Worm (Caenorhabditis elegans): ENCODE data around the gene F56D5.6.

Gene F56D5.6

DNA sequence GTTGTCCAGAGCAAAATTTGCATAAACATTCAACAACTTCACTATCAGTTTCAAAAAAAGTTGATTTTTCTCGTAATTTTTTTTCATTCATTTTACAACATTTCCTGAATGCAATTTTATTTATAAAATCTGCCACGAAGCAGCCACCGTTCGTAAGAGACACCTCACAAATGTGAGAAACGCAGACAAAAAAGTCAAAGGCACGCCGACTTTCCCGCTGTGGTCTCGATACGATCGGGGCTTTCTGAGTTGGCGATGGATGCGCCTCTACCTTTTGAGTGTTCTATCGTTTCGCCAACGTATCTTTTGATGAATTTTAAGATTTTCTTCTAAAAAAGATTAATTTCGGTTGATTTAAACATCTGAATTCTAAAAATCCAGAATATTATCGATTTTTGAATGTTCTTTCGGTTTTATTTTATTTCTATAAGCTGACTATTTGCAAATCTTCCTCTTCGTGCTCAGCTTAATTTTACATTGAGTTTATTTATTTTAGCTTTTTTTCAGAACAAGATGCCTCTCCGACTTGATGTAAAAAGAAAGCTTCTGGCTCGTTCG, 57.6 kb downstream of the F56D5.6 start, which contains the start of gene copb-2:
Gene copb-2 (plus strand): TSS at position 508 of the 558 bp plus-strand sequence.
- peak in 1 of 6 experiments; percentile 10 for TF ChIP-seq elt-3 (tag; optimal IDR thresholded peaks at IDR 0.05)
- TF ChIP-seq lin-39 (tag; optimal IDR thresholded peaks at IDR 0.05), result peak; percentile 21
- peak; percentile 71 to 82 for TF ChIP-seq lsy-2 (tag; optimal IDR thresholded peaks at IDR 0.05)
- TF ChIP-seq nhr-20 (tag; optimal IDR thresholded peaks at IDR 0.05), result peak; percentile 59
- TF ChIP-seq C04F5.9 (tag; optimal IDR thresholded peaks at IDR 0.05), result peak; percentile 21
- TF ChIP-seq lin-14 (GFP tag; optimal IDR thresholded peaks at IDR 0.05), result peak; percentile 93
- no peak for TF ChIP-seq zip-4 (GFP tag; optimal IDR thresholded peaks at IDR 0.05)
- peak; percentile 67 for TF ChIP-seq nhr-47 (tag; optimal IDR thresholded peaks at IDR 0.05)
- TF ChIP-seq isw-1 (GFP tag; IDR thresholded peaks at IDR 0.05), result peak; percentile 45
- TF ChIP-seq tbx-2 (tag; optimal IDR thresholded peaks at IDR 0.05), result peak; percentile 40
- no peak for TF ChIP-seq sptf-1 (tag; optimal IDR thresholded peaks at IDR 0.05)
- TF ChIP-seq dpl-1 (GFP tag; optimal IDR thresholded peaks at IDR 0.05), result peak; percentile 40 to 74 (median 63)
- TF ChIP-seq efl-1 (optimal IDR thresholded peaks at IDR 0.05), result peak; percentile 78 to 83
- TF ChIP-seq efl-1 (GFP tag; optimal IDR thresholded peaks at IDR 0.05 in 1 of 2), result peak; percentile 67 to 94
- TF ChIP-seq hlh-17 (GFP tag; optimal IDR thresholded peaks at IDR 0.05; ENCODE audit: borderline replicate concordance), result no peak
- TF ChIP-seq mef-2 (tag; optimal IDR thresholded peaks at IDR 0.05), result no peak
- TF ChIP-seq C34B4.2 (tag; optimal IDR thresholded peaks at IDR 0.05), result no peak
- TF ChIP-seq swsn-7 (tag; optimal IDR thresholded peaks at IDR 0.05), result peak; percentile 61
- TF ChIP-seq C16A3.4 (tag; optimal IDR thresholded peaks at IDR 0.05), result peak; percentile 48
- TF ChIP-seq blmp-1 (tag; optimal IDR thresholded peaks at IDR 0.05), result peak; percentile 43
- TF ChIP-seq snpc-4 (tag; optimal IDR thresholded peaks at IDR 0.05), result peak; percentile 87
- TF ChIP-seq mdl-1 (tag; optimal IDR thresholded peaks at IDR 0.05), result peak in 1 of 2 experiments; percentile 48
- TF ChIP-seq unc-62 (GFP tag; optimal IDR thresholded peaks at IDR 0.05), result no peak
- peak; percentile 64 for TF ChIP-seq rnt-1 (tag; optimal IDR thresholded peaks at IDR 0.05)
- TF ChIP-seq nhr-28 (tag; optimal IDR thresholded peaks at IDR 0.05), result no peak
- TF ChIP-seq egl-13 (tag; optimal IDR thresholded peaks at IDR 0.05), result no peak
- TF ChIP-seq lin-13 (GFP tag; optimal IDR thresholded peaks at IDR 0.05), result peak; percentile 49
- TF ChIP-seq nhr-71 (tag; optimal IDR thresholded peaks at IDR 0.05), result peak; percentile 78
- peak; percentile 72 for TF ChIP-seq snu-23 (GFP tag; optimal IDR thresholded peaks at IDR 0.05)
- peak; percentile 37 for TF ChIP-seq skn-1 (tag; optimal IDR thresholded peaks at IDR 0.05)
- no peak for TF ChIP-seq alr-1 (tag; optimal IDR thresholded peaks at IDR 0.05; ENCODE audit: borderline replicate concordance)
- no peak for TF ChIP-seq Y116A8C.19 (tag; optimal IDR thresholded peaks at IDR 0.05; ENCODE audit: borderline replicate concordance)
- TF ChIP-seq fkh-4 (tag; optimal IDR thresholded peaks at IDR 0.05; ENCODE audit: borderline replicate concordance), result no peak
- peak; percentile 34 for TF ChIP-seq unc-86 (tag; optimal IDR thresholded peaks at IDR 0.05)
- TF ChIP-seq lin-35 (GFP tag; optimal IDR thresholded peaks at IDR 0.05), result peak; percentile 71 to 76
- TF ChIP-seq nhr-84 (tag; optimal IDR thresholded peaks at IDR 0.05), result no peak
- no peak for TF ChIP-seq nhr-11 (tag; optimal IDR thresholded peaks at IDR 0.05)
- TF ChIP-seq mep-1 (tag; optimal IDR thresholded peaks at IDR 0.05), result peak; percentile 82
- peak; percentile 25 for TF ChIP-seq nhr-90 (tag; optimal IDR thresholded peaks at IDR 0.05; ENCODE audit: poor library complexity)
- TF ChIP-seq nhr-85 (tag), result peak; percentile 63
- TF ChIP-seq ceh-90 (tag; optimal IDR thresholded peaks at IDR 0.05), result no peak
- peak; percentile 65 for TF ChIP-seq xbp-1 (tag; optimal IDR thresholded peaks at IDR 0.05)
- TF ChIP-seq dsc-1 (tag; optimal IDR thresholded peaks at IDR 0.05), result peak; percentile 22
- TF ChIP-seq nhr-77 (tag; optimal IDR thresholded peaks at IDR 0.05), result peak; percentile 5
- TF ChIP-seq ceh-82 (tag; optimal IDR thresholded peaks at IDR 0.05), result peak in 2 of 3 experiments; percentile 39 to 57
- TF ChIP-seq F16B12.6 (tag; optimal IDR thresholded peaks at IDR 0.05), result peak; percentile 42

Measured in whole organism, L1 larva.